Worm (Caenorhabditis elegans) whole organism, L4 larva: ENCODE measurements around the gene Y68A4B.3.

ENCODE experiments used
- F26F4.8 ChIP-seq: fragments of 200-800 bp; sonication (Bioruptor generic); conservative IDR thresholded peaks from 2 replicates; pipeline ENCODE4 v1.3.6; 2022; ENCODE audit warnings: missing genetic modification characterization, missing compliant biosample characterization
- F37D6.2 ChIP-seq: sonication (generic microtip); optimal IDR thresholded peaks from 2 replicates; lab custom pipeline; 2016; ENCODE audit warnings: mild to moderate bottlenecking, missing genetic modification characterization, missing compliant biosample characterization
- Y48G9A.11 ChIP-seq: fragments of 200-800 bp; sonication (Bioruptor generic); IDR thresholded peaks from 2 replicates; pipeline ENCODE4 v1.3.6; 2022; ENCODE audit warnings: missing genetic modification reagents, missing genetic modification characterization, missing compliant biosample characterization
- aha-1 ChIP-seq: fragments of 150-350 bp; peaks from one replicate; lab custom pipeline; 2014; ENCODE audit warnings: missing biosample characterization, missing genetic modification characterization
- ceh-62 ChIP-seq: sonication (generic microtip); optimal IDR thresholded peaks from 2 replicates; lab custom pipeline; 2017; ENCODE audit warnings: missing biosample characterization, missing genetic modification characterization
- ceh-82 ChIP-seq: sonication (generic microtip); optimal IDR thresholded peaks from 2 replicates; lab custom pipeline; 2017; ENCODE audit warnings: missing biosample characterization, missing genetic modification characterization
- ces-1 ChIP-seq: fragments of 150-350 bp; sonication (generic microtip); optimal IDR thresholded peaks from 4 replicates; lab custom pipeline; 2014; ENCODE audit warnings: missing biosample characterization, missing genetic modification reagents, missing genetic modification characterization
- daf-16 ChIP-seq, 3 experiments: sonication (generic microtip); optimal IDR thresholded peaks; 2 replicates each; lab custom pipeline; 2016 to 2017; ENCODE audit warnings: missing genetic modification characterization in 3 of 3, missing genetic modification reagents in 3 of 3, mild to moderate bottlenecking in 2 of 3, missing compliant biosample characterization in 2 of 3, missing biosample characterization in 1 of 3, moderate library complexity in 1 of 3
- dmd-6 ChIP-seq: fragments of 200-800 bp; sonication (Bioruptor generic); IDR thresholded peaks from 2 replicates; pipeline ENCODE4 v1.3.6; 2022; ENCODE audit warnings: missing genetic modification reagents, missing genetic modification characterization, missing compliant biosample characterization
- hlh-11 ChIP-seq: fragments of 200-800 bp; sonication (Bioruptor generic); optimal IDR thresholded peaks from 2 replicates; lab custom pipeline; 2018; ENCODE audit warnings: mild to moderate bottlenecking, missing genetic modification characterization, missing compliant biosample characterization
- hmg-1.1 ChIP-seq: fragments of 200-800 bp; sonication (Bioruptor generic); IDR thresholded peaks from 2 replicates; pipeline ENCODE4 v1.3.6; 2022; ENCODE audit warnings: missing genetic modification reagents, missing genetic modification characterization, missing compliant biosample characterization
- lin-15B ChIP-seq: fragments of 150-350 bp; sonication (generic microtip); optimal IDR thresholded peaks from 3 replicates; lab custom pipeline; 2014; ENCODE audit warnings: missing biosample characterization, missing genetic modification characterization
- lin-38 ChIP-seq: fragments of 200-800 bp; sonication (Bioruptor generic); IDR thresholded peaks from 2 replicates; pipeline ENCODE4 v1.3.6; 2022; ENCODE audit warnings: missing genetic modification reagents, missing genetic modification characterization, missing compliant biosample characterization
- madf-9 ChIP-seq: fragments of 200-800 bp; sonication (Bioruptor generic); conservative IDR thresholded peaks from 2 replicates; pipeline ENCODE4 v1.3.6; 2022; ENCODE audit warnings: missing genetic modification reagents, missing genetic modification characterization, missing compliant biosample characterization
- mdl-1 ChIP-seq, 2 experiments: fragments of 150-350 bp in 1 of 2; sonication (generic microtip) in 1 of 2; optimal IDR thresholded peaks; 2 replicates each; lab custom pipeline; 2014 to 2017; ENCODE audit warnings: missing biosample characterization in 2 of 2, missing genetic modification characterization in 2 of 2
- mxl-2 ChIP-seq: fragments of 200-800 bp; sonication (Bioruptor generic); conservative IDR thresholded peaks from 2 replicates; pipeline ENCODE4 v1.3.6; 2022; ENCODE audit warnings: missing genetic modification reagents, missing genetic modification characterization, missing compliant biosample characterization
- nhr-102 ChIP-seq: sonication (generic microtip); optimal IDR thresholded peaks from 2 replicates; lab custom pipeline; 2016; ENCODE audit warnings: mild to moderate bottlenecking, missing genetic modification characterization, moderate library complexity, missing compliant biosample characterization
- nhr-28 ChIP-seq: fragments of 150-350 bp; optimal IDR thresholded peaks from 2 replicates; lab custom pipeline; 2014; ENCODE audit warnings: missing biosample characterization, missing genetic modification characterization
- php-3 ChIP-seq: fragments of 200-800 bp; sonication (Bioruptor generic); IDR thresholded peaks from 2 replicates; pipeline ENCODE4 v1.3.6; 2022; ENCODE audit warnings: missing genetic modification reagents, missing genetic modification characterization, missing compliant biosample characterization
- pqm-1 ChIP-seq: sonication (generic microtip); optimal IDR thresholded peaks from 2 replicates; lab custom pipeline; 2017; ENCODE audit warnings: missing biosample characterization, missing genetic modification characterization
- set-16 ChIP-seq: fragments of 200-800 bp; sonication (Bioruptor generic); IDR thresholded peaks from 2 replicates; pipeline ENCODE4 v1.3.6; 2022; ENCODE audit warnings: missing genetic modification reagents, missing genetic modification characterization, missing compliant biosample characterization
- skn-1 ChIP-seq: fragments of 150-350 bp; optimal IDR thresholded peaks from 2 replicates; lab custom pipeline; 2014; ENCODE audit warnings: missing biosample characterization, missing genetic modification characterization
- snpc-1.2 ChIP-seq: fragments of 200-800 bp; sonication (Bioruptor generic); IDR thresholded peaks from 2 replicates; pipeline ENCODE4 v1.3.6; 2022; ENCODE audit warnings: missing genetic modification reagents, missing genetic modification characterization, missing compliant biosample characterization
- unc-39 ChIP-seq: sonication (generic microtip); optimal IDR thresholded peaks from 2 replicates; lab custom pipeline; 2017; ENCODE audit warnings: missing biosample characterization, missing genetic modification characterization
- unc-62 ChIP-seq, 3 experiments: fragments of 150-350 bp in 1 of 3; sonication (generic microtip); optimal IDR thresholded peaks in 2 of 3; peaks in 1 of 3; 1 replicate in 1 of 3; 2 replicates in 2 of 3; lab custom pipeline; 2014 to 2017; ENCODE audit warnings: missing biosample characterization in 3 of 3, missing genetic modification characterization in 3 of 3, missing genetic modification reagents in 3 of 3, missing genotype in 1 of 3
- vab-7 ChIP-seq: fragments of 200-800 bp; sonication (Bioruptor generic); IDR thresholded peaks from 2 replicates; pipeline ENCODE4 v1.3.6; 2022; ENCODE audit warnings: missing genetic modification reagents, missing genetic modification characterization, missing compliant biosample characterization
- zag-1 ChIP-seq: fragments of 150-350 bp; optimal IDR thresholded peaks from 2 replicates; lab custom pipeline; 2014; ENCODE audit warnings: missing biosample characterization, missing genetic modification characterization

The Y68A4B.3 gene

DNA sequence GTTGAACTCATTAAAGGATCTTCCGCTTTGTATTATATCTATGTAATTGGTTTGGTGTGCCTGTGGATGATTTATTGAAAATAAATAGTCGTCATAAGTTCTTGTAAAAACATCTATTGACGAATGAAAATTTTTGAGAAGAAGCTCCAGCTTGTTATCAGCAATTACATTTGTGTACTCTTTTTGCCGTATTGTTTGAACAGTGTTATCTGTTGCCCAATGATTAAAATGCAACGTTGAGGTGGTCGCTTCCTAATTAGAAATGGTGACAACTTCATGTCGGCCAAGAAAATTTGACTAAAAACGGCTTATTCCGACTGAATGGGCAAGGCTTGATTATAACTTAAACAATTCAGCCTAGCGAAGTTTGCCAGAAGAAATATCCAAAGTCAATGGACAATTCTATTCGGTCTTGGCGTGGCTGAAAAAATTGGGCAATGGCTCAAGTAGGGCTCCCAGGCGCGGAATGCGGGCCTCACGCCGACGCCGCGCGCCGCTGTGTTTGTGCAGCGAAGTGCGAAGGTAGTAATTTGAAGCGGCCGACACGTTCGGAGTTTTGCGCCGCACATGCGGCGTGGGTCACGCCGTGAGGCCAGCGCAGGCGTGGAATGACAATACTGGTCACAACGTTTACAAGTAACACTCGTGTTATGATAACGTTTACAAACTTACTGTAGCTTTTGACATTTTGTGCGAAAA lies 1.7 kb downstream of the Y68A4B.3 start:
- peak; percentile 81 for TF ChIP-seq set-16 (GFP tag; lab: Robert Waterston, UW)
- TF ChIP-seq ceh-62 = no peak
- TF ChIP-seq lin-38 (GFP tag; lab: Robert Waterston, UW) = no peak
- no peak for TF ChIP-seq skn-1 (tag; lab: Kevin White, UChicago)
- no peak for TF ChIP-seq unc-39 (tag; lab: Kevin White, UChicago)
- 0 out of 2 replicates have a peak, but pooled peaks have one; percentile 16 for TF ChIP-seq vab-7 (GFP tag; lab: Robert Waterston, UW)
- TF ChIP-seq lin-15B (tag; lab: Kevin White, UChicago) = no peak
- TF ChIP-seq madf-9 = no peak
- TF ChIP-seq mdl-1 (tag; optimal IDR thresholded peaks at IDR 0.05; lab: Kevin White, UChicago) = no peak
- peak; percentile 77 for TF ChIP-seq pqm-1 (tag; lab: Kevin White, UChicago)
- no peak for TF ChIP-seq ceh-82 (tag; lab: Kevin White, UChicago)
- TF ChIP-seq unc-62 (GFP tag; optimal IDR thresholded peaks at IDR 0.05 in 1 of 2; lab: Kevin White, UChicago) = peak in 1 of 2 experiments; percentile 5
- no peak for TF ChIP-seq unc-62 (tag; optimal IDR thresholded peaks at IDR 0.05; lab: Kevin White, UChicago)
- TF ChIP-seq nhr-28 (tag; lab: Kevin White, UChicago) = peak; percentile 21
- no peak for TF ChIP-seq F37D6.2 (tag; lab: Kevin White, UChicago)
- TF ChIP-seq Y48G9A.11 (GFP tag; lab: Robert Waterston, UW) = no peak
- no peak for TF ChIP-seq daf-16 (GFP tag; optimal IDR thresholded peaks at IDR 0.05; lab: Kevin White, UChicago)
- TF ChIP-seq daf-16 (tag; optimal IDR thresholded peaks at IDR 0.05; lab: Kevin White, UChicago) = peak; percentile 55
- TF ChIP-seq dmd-6 (GFP tag; lab: Robert Waterston, UW) = peak; percentile 8; the same call in 1 of the 2 replicates
- TF ChIP-seq, all 104 proteins: peak for 7

- TF ChIP-seq pqm-1 (tag; lab: Kevin White, UChicago) (peak; percentile 74), lin-38 (GFP tag; lab: Robert Waterston, UW) (no peak), F26F4.8 (GFP tag; lab: Robert Waterston, UW) (no peak), hlh-11 (tag; lab: Kevin White, UChicago) (peak; percentile 55), php-3 (0 out of 2 replicates have a peak, but pooled peaks have one; percentile 51), hmg-1.1 (GFP tag; lab: Robert Waterston, UW) (no peak), nhr-28 (tag; lab: Kevin White, UChicago) (peak; percentile 74), ces-1 (no peak), daf-16 (GFP tag; optimal IDR thresholded peaks at IDR 0.05; lab: Kevin White, UChicago) (no peak), daf-16 (tag; optimal IDR thresholded peaks at IDR 0.05; lab: Kevin White, UChicago) (peak; percentile 83), dmd-6 (GFP tag; lab: Robert Waterston, UW) (peak; percentile 37; the same call in 1 of the 2 replicates), snpc-1.2 (no peak)
Observed at ce11 chrV:17238799-17239198, 3.7 kb downstream of the Y68A4B.3 start, which contains the start of gene T19C9.8. T19C9.8 (plus strand) TSS chrV:17239097.

ce11 chrV:17236345-17236744 lies 6.1 kb downstream of the Y68A4B.3 start, which contains the start of gene T19C9.10:
T19C9.10 (plus strand) TSS chrV:17236592.
- TF ChIP-seq aha-1 (peak; percentile 54), nhr-102 (tag; lab: Kevin White, UChicago) (no peak)
- TF ChIP-seq, all 104 proteins: peak for 1

- TF ChIP-seq mxl-2 (GFP tag; lab: Robert Waterston, UW) (no peak), unc-62 (GFP tag; optimal IDR thresholded peaks at IDR 0.05 in 1 of 2; lab: Kevin White, UChicago) (peak in 1 of 2 experiments; percentile 98), unc-62 (tag; optimal IDR thresholded peaks at IDR 0.05; lab: Kevin White, UChicago) (no peak)
Observed at ce11 chrV:17232403-17232802, 10.0 kb downstream of the Y68A4B.3 start.

DNA sequence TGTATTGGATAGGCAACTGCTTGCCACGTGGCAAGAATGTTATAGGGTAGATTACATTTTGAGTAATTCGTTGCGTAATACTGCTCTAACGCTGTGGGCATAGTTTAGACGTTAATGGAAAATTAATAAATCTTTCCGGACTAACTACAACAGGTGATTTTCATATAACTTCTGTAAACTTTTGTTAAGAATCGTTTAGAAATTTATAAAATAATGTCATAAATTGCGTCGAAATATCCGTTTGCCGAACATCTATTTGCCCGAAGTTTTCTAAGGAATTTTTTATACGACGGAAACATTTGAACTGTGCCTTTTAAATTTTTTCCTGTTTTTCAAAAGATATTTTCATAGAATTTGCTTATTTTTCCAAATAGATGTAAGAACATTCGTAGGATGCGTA lies 16.3 kb downstream of the Y68A4B.3 start, which contains the start of gene srh-112:
srh-112 (minus strand) TSS at position 101 of the 400 bp plus-strand sequence.
- peak; percentile 16 for TF ChIP-seq aha-1
- no peak for TF ChIP-seq nhr-28 (tag; lab: Kevin White, UChicago)

DNA sequence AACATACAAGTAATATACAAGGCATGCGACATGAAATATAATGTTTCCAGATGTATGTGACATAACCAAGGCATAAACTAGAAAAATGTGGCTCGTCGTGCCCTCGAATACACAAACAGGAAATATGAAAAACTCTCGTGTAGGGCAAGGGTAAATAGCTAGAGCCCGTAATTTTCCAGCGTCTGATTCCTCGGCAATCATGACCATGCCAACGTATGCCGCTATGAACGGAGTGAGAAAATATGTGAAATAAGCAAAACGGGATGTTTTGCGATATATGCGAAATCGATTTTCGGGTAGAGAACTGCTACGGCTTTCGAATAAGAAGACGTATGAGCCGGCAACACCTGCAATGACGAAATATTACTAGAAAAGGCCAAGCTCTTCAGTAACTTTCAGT lies 17.1 kb downstream of the Y68A4B.3 start, which contains the start of gene scl-25:
scl-25 (plus strand) TSS at position 301 of the 400 bp plus-strand sequence.
- no peak for TF ChIP-seq zag-1
- TF ChIP-seq unc-62 (GFP tag; optimal IDR thresholded peaks at IDR 0.05 in 1 of 2; lab: Kevin White, UChicago) = peak in 1 of 2 experiments; percentile 47
- no peak for TF ChIP-seq unc-62 (tag; optimal IDR thresholded peaks at IDR 0.05; lab: Kevin White, UChicago)
